Worm (Caenorhabditis elegans) whole organism, mixed stage, embryonic: Measurements from ENCODE around the gene srx-110.

ENCODE experiments used
- elt-3 ChIP-seq: fragments of 150-350 bp; optimal IDR thresholded peaks from 2 replicates; lab custom pipeline; 2014; ENCODE audit warnings: missing biosample characterization, missing genetic modification characterization
- flh-1 ChIP-seq: fragments of 200-800 bp; sonication (Bioruptor generic); optimal IDR thresholded peaks from 2 replicates; lab custom pipeline; 2018; ENCODE audit warnings: mild to moderate bottlenecking, missing genetic modification characterization, moderate library complexity, missing compliant biosample characterization
- nhr-12 ChIP-seq: fragments of 150-350 bp; optimal IDR thresholded peaks from 2 replicates; lab custom pipeline; 2014; ENCODE audit warnings: missing biosample characterization, missing genetic modification characterization
- nhr-237 ChIP-seq: fragments of 150-350 bp; optimal IDR thresholded peaks from 2 replicates; lab custom pipeline; 2014; ENCODE audit warnings: missing biosample characterization, missing genetic modification characterization
- nhr-76 ChIP-seq: sonication (generic microtip); optimal IDR thresholded peaks from 2 replicates; lab custom pipeline; 2017; ENCODE audit warnings: missing biosample characterization, missing genetic modification characterization

DNA sequence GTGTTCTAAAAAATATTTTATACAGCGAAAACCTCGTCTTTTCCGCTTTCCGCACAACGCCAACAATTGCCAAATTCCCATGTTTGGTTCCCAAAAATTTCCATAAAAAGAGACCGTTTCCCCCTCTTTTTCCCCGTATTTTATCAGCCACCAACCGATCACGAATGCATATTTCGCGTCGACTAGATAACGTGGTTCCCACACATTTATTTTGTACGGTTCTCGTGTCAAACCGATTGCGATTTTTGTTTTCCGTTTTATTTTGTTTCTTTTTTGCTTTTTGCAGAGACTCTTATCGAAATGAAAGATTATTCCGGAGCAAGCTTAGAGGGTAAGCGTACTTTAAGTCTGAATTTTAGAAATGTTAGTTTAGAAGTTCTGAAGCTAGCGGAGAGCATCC is 11.7 kb downstream of the srx-110 start, which contains the start of gene C46E10.3:
- TF ChIP-seq nhr-12 (no peak), nhr-237 (tag; lab: Kevin White, UChicago) (no peak), elt-3 (tag; lab: Kevin White, UChicago) (no peak), flh-1 (GFP tag; lab: Kevin White, UChicago) (no peak), nhr-76 (tag; lab: Kevin White, UChicago) (no peak)
